Fruit fly (Drosophila melanogaster) whole organism, prepupa: ENCODE measurements around the gene Exo84.

Experiments
- Blimp-1 ChIP-seq: fragments of 200-800 bp; sonication (Bioruptor generic); optimal IDR thresholded peaks from 3 replicates; lab custom pipeline; 2017; ENCODE audit warnings: missing biosample characterization, missing genetic modification characterization, mild to moderate bottlenecking, moderate library complexity, missing genetic modification reagents
- CG10631 ChIP-seq: fragments of 200-800 bp; sonication (Bioruptor generic); optimal IDR thresholded peaks from 2 replicates; lab custom pipeline; 2016; ENCODE audit warnings: missing biosample characterization, missing genetic modification characterization
- CG11762 ChIP-seq: fragments of 200-800 bp; sonication (Bioruptor generic); optimal IDR thresholded peaks from 3 replicates; lab custom pipeline; 2016; ENCODE audit warnings: missing biosample characterization, missing genetic modification characterization; ENCODE audit not compliant: insufficient read depth
- CG11902 ChIP-seq: fragments of 200-800 bp; sonication (Bioruptor generic); optimal IDR thresholded peaks from 3 replicates; lab custom pipeline; 2016; ENCODE audit warnings: missing biosample characterization, missing genetic modification characterization
- CG15336 ChIP-seq: fragments of 200-800 bp; sonication (Bioruptor generic); IDR thresholded peaks from 2 replicates; pipeline ENCODE4 v1.3.6; 2022; ENCODE audit warnings: missing biosample characterization, missing genetic modification characterization
- CG1621 ChIP-seq: fragments of 200-800 bp; sonication (Bioruptor generic); optimal IDR thresholded peaks from 3 replicates; lab custom pipeline; 2018; ENCODE audit warnings: missing biosample characterization, mild to moderate bottlenecking, missing genetic modification characterization
- CG16779 ChIP-seq: fragments of 200-800 bp; sonication (Bioruptor generic); optimal IDR thresholded peaks from 3 replicates; lab custom pipeline; 2017; ENCODE audit warnings: missing biosample characterization, mild to moderate bottlenecking, missing genetic modification characterization
- CG3032 ChIP-seq: fragments of 200-800 bp; optimal IDR thresholded peaks from 2 replicates; lab custom pipeline; 2019; ENCODE audit warnings: missing biosample characterization, mild to moderate bottlenecking, missing genetic modification characterization, moderate library complexity
- CG32006 ChIP-seq: fragments of 200-800 bp; sonication (Bioruptor generic); optimal IDR thresholded peaks from 3 replicates; lab custom pipeline; 2017; ENCODE audit warnings: missing biosample characterization, mild to moderate bottlenecking, missing genetic modification characterization
- CG34406 ChIP-seq: fragments of 200-800 bp; sonication (Bioruptor generic); optimal IDR thresholded peaks from 3 replicates; lab custom pipeline; 2016; ENCODE audit warnings: missing biosample characterization, missing genetic modification characterization
- CG4318 ChIP-seq: fragments of 200-800 bp; sonication (Bioruptor generic); optimal IDR thresholded peaks from 3 replicates; lab custom pipeline; 2017; ENCODE audit warnings: missing biosample characterization, mild to moderate bottlenecking, missing genetic modification characterization
- CG6163 ChIP-seq: fragments of 200-800 bp; sonication (Bioruptor generic); IDR thresholded peaks from 3 replicates; pipeline ENCODE4 v1.3.6; 2022; ENCODE audit warnings: missing biosample characterization, missing genetic modification characterization
- CG6276 ChIP-seq: fragments of 200-800 bp; sonication (Bioruptor generic); optimal IDR thresholded peaks from 2 replicates; lab custom pipeline; 2017; ENCODE audit warnings: missing biosample characterization, mild to moderate bottlenecking, missing genetic modification characterization
- CG6808 ChIP-seq: fragments of 200-800 bp; sonication (Bioruptor generic); optimal IDR thresholded peaks from 3 replicates; lab custom pipeline; 2017; ENCODE audit warnings: missing biosample characterization, missing genetic modification characterization, mild to moderate bottlenecking, moderate library complexity, missing genetic modification reagents
- CG8319 ChIP-seq: fragments of 200-800 bp; sonication (Bioruptor generic); optimal IDR thresholded peaks from 3 replicates; lab custom pipeline; 2016; ENCODE audit warnings: missing biosample characterization, missing genetic modification characterization
- CG8632 ChIP-seq: fragments of 200-800 bp; sonication (Bioruptor generic); optimal IDR thresholded peaks from 3 replicates; lab custom pipeline; 2016; ENCODE audit warnings: missing biosample characterization, missing genetic modification characterization
- Eip75B ChIP-seq: fragments of 200-800 bp; sonication (Bioruptor generic); optimal IDR thresholded peaks from 3 replicates; lab custom pipeline; 2016; ENCODE audit warnings: missing biosample characterization, missing genetic modification characterization
- Eip78C ChIP-seq: fragments of 200-800 bp; sonication (Bioruptor generic); peaks from one replicate; lab custom pipeline; 2016; ENCODE audit warnings: missing biosample characterization, missing genetic modification characterization
- Eip93F ChIP-seq: fragments of 200-800 bp; sonication (Bioruptor generic); optimal IDR thresholded peaks from 2 replicates; lab custom pipeline; 2016; ENCODE audit warnings: missing biosample characterization, mild to moderate bottlenecking, missing genetic modification characterization
- Ets21C ChIP-seq: fragments of 200-800 bp; sonication (Bioruptor generic); optimal IDR thresholded peaks from 3 replicates; lab custom pipeline; 2016; ENCODE audit warnings: missing biosample characterization, missing genetic modification characterization
- Ets96B ChIP-seq: fragments of 200-800 bp; optimal IDR thresholded peaks from 2 replicates; lab custom pipeline; 2019; ENCODE audit warnings: missing biosample characterization, mild to moderate bottlenecking, missing genetic modification characterization, moderate library complexity
- Gug ChIP-seq: fragments of 200-800 bp; sonication (Bioruptor generic); IDR thresholded peaks from 2 replicates; pipeline ENCODE4 v1.3.6; 2022; ENCODE audit warnings: missing biosample characterization, missing genetic modification characterization
- Hr38 ChIP-seq: sonication (Bioruptor generic); optimal IDR thresholded peaks from 2 replicates; lab custom pipeline; 2016; ENCODE audit warnings: missing biosample characterization, missing genetic modification characterization
- Hr4 ChIP-seq: fragments of 200-800 bp; sonication (Bioruptor generic); optimal IDR thresholded peaks from 3 replicates; lab custom pipeline; 2016; ENCODE audit warnings: missing biosample characterization, missing genetic modification characterization
- Met ChIP-seq: fragments of 200-800 bp; sonication (Bioruptor generic); optimal IDR thresholded peaks from 3 replicates; lab custom pipeline; 2016; ENCODE audit warnings: missing biosample characterization, missing genetic modification characterization
- Sox102F ChIP-seq: fragments of 200-800 bp; sonication (Bioruptor generic); optimal IDR thresholded peaks from 2 replicates; lab custom pipeline; 2016; ENCODE audit warnings: missing biosample characterization, mild to moderate bottlenecking, missing genetic modification characterization
- Sox14 ChIP-seq: fragments of 200-800 bp; sonication (Bioruptor generic); optimal IDR thresholded peaks from 3 replicates; lab custom pipeline; 2016; ENCODE audit warnings: missing biosample characterization, missing genetic modification characterization
- Sox15 ChIP-seq: fragments of 200-800 bp; sonication (Bioruptor generic); optimal IDR thresholded peaks from 3 replicates; lab custom pipeline; 2016; ENCODE audit warnings: missing biosample characterization, missing genetic modification characterization
- achi ChIP-seq: fragments of 200-800 bp; sonication (Bioruptor generic); optimal IDR thresholded peaks from 3 replicates; lab custom pipeline; 2016; ENCODE audit warnings: missing biosample characterization, missing genetic modification characterization
- acj6 ChIP-seq: fragments of 200-800 bp; sonication (Bioruptor generic); optimal IDR thresholded peaks from 3 replicates; lab custom pipeline; 2016; ENCODE audit warnings: missing biosample characterization, missing genetic modification characterization
- cyc ChIP-seq: fragments of 200-800 bp; sonication (Bioruptor generic); optimal IDR thresholded peaks from 3 replicates; lab custom pipeline; 2016; ENCODE audit warnings: missing biosample characterization, missing genetic modification characterization
- dac ChIP-seq: fragments of 200-800 bp; sonication (Bioruptor generic); optimal IDR thresholded peaks from 2 replicates; lab custom pipeline; 2017; ENCODE audit warnings: missing biosample characterization, mild to moderate bottlenecking, missing genetic modification characterization
- dsx ChIP-seq: fragments of 200-800 bp; optimal IDR thresholded peaks from 3 replicates; lab custom pipeline; 2019; ENCODE audit warnings: missing biosample characterization, mild to moderate bottlenecking, missing genetic modification characterization, moderate library complexity; ENCODE audit not compliant: poor library complexity, severe bottlenecking
- eg ChIP-seq: fragments of 200-800 bp; sonication (Bioruptor generic); IDR thresholded peaks from 3 replicates; pipeline ENCODE4 v1.3.6; 2022; ENCODE audit warnings: missing biosample characterization, missing genetic modification characterization
- fd59A ChIP-seq: fragments of 200-800 bp; sonication (Bioruptor generic); optimal IDR thresholded peaks from 2 replicates; lab custom pipeline; 2017; ENCODE audit warnings: missing biosample characterization, mild to moderate bottlenecking, missing genetic modification characterization, missing genetic modification reagents
- net ChIP-seq: fragments of 200-800 bp; sonication (Bioruptor generic); optimal IDR thresholded peaks from 3 replicates; lab custom pipeline; 2016; ENCODE audit warnings: missing biosample characterization, missing genetic modification characterization
- salr ChIP-seq, 2 experiments: fragments of 200-800 bp; sonication (Bioruptor generic); optimal IDR thresholded peaks; 3 replicates each; lab custom pipeline; 2016 to 2018; ENCODE audit warnings: missing biosample characterization in 2 of 2, missing genetic modification characterization in 2 of 2, mild to moderate bottlenecking in 1 of 2
- ss ChIP-seq, 2 experiments: fragments of 200-800 bp; sonication (Bioruptor generic); optimal IDR thresholded peaks; 2 replicates in 1 of 2; 3 replicates in 1 of 2; lab custom pipeline; 2017 to 2018; ENCODE audit warnings: mild to moderate bottlenecking in 2 of 2, missing biosample characterization in 2 of 2, missing genetic modification characterization in 2 of 2, moderate library complexity in 1 of 2
- svp ChIP-seq: fragments of 200-800 bp; sonication (Bioruptor generic); peaks from one replicate; lab custom pipeline; 2016; ENCODE audit warnings: missing biosample characterization, missing genetic modification characterization
- topi ChIP-seq: fragments of 200-800 bp; sonication (Bioruptor generic); optimal IDR thresholded peaks from 3 replicates; lab custom pipeline; 2016; ENCODE audit warnings: missing biosample characterization, missing genetic modification characterization
- vri ChIP-seq: fragments of 200-800 bp; sonication (Bioruptor generic); optimal IDR thresholded peaks from 3 replicates; lab custom pipeline; 2016; ENCODE audit warnings: missing biosample characterization, mild to moderate bottlenecking, missing genetic modification characterization

Gene Exo84

DNA sequence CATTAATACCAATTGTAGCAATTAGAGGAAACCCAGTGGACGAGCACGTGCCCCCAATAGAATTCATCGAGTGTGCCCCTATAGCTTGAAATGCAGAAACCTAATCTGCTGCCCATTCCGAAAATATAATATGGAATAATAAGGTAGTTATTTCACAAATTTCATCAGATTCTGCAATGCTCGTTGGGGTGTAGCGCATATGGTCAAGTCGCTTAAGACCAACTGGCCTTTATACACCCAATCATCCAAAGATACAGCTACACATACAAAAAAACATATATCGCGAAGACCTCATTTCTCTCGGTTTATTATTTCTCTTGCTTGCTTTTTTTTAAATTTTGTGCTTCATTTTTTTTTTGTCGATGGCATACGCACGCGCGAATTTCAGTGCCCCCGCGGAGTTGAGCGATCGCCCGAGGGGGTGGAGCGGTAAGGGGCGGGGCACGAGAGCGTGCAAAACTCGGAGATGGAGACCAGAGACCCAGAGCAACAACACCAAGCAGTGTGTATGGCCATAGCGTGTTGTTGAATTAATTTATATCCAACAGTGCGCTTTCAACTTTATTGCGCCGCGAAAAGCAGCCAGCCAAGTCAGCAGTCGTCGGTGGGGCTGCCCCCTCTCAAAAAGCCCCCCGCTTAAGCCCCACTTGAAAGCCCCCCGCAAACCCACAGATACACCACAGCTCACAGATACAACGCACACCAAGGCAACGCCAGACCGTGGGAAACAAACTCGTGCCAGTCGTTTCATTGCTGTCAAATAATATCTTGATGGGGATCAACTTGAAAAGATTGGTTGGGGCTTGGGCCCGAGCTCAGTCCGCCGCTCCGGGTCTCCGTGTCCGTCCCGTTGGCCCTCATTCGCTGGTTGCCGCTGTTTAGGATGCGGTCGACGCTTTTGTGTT is 43.8 kb downstream of the Exo84 start (continued):
- TF ChIP-seq Ets21C (GFP tag; lab: Kevin White, UChicago): no peak
- peak; percentile 64 for TF ChIP-seq CG15336 (GFP tag; lab: Robert Waterston, UW)
- peak; percentile 71 for TF ChIP-seq CG6808
- TF ChIP-seq vri (GFP tag; lab: Kevin White, UChicago): peak; percentile 58
- peak; percentile 83 for TF ChIP-seq Eip78C (GFP tag; lab: Kevin White, UChicago)
- peak; percentile 66 for TF ChIP-seq CG34406 (GFP tag; lab: Kevin White, UChicago)
- TF ChIP-seq salr (GFP tag; optimal IDR thresholded peaks at IDR 0.05; lab: Kevin White, UChicago): peak in 1 of 2 experiments; percentile 68
- peak; percentile 85 to 98 for TF ChIP-seq ss (GFP tag; optimal IDR thresholded peaks at IDR 0.05; lab: Kevin White, UChicago)
- TF ChIP-seq CG32006 (GFP tag; lab: Kevin White, UChicago): peak; percentile 43
- no peak for TF ChIP-seq CG11902 (GFP tag; lab: Kevin White, UChicago)
- TF ChIP-seq Hr4 (GFP tag; lab: Kevin White, UChicago): peak; percentile 14
- TF ChIP-seq Eip75B: peak; percentile 21
- no peak for TF ChIP-seq Hr38 (GFP tag; lab: Kevin White, UChicago)
- TF ChIP-seq Sox14: peak; percentile 19
- peak; percentile 52 for TF ChIP-seq achi
- TF ChIP-seq fd59A (GFP tag; lab: Kevin White, UChicago): peak; percentile 39
- peak; percentile 38 for TF ChIP-seq CG8319 (GFP tag; lab: Kevin White, UChicago)
- peak; percentile 67 for TF ChIP-seq net (GFP tag; lab: Kevin White, UChicago)
- peak; percentile 79 for TF ChIP-seq svp (GFP tag; lab: Kevin White, UChicago)

DNA sequence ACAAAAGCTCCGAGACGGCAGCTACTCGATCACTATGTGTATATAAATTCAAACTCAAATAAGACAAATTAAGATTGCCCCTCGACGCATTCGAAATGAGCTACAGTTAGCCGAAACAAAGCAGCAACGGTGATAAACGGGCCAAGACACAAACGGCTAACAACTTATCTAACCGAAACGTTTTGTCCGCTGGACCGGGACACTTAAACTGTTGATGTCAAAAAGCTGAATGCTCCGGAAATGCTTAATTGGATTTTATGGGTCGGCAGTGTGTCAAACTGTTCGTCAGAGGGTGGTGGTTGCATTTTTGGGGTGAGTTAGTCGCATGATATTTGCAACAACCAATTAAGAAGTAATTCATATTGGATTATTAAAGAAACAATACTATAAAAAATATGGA is 44.8 kb downstream of the Exo84 start:
- TF ChIP-seq Met: no peak
- no peak for TF ChIP-seq Sox15 (GFP tag; lab: Kevin White, UChicago)
- TF ChIP-seq CG8632: no peak

DNA sequence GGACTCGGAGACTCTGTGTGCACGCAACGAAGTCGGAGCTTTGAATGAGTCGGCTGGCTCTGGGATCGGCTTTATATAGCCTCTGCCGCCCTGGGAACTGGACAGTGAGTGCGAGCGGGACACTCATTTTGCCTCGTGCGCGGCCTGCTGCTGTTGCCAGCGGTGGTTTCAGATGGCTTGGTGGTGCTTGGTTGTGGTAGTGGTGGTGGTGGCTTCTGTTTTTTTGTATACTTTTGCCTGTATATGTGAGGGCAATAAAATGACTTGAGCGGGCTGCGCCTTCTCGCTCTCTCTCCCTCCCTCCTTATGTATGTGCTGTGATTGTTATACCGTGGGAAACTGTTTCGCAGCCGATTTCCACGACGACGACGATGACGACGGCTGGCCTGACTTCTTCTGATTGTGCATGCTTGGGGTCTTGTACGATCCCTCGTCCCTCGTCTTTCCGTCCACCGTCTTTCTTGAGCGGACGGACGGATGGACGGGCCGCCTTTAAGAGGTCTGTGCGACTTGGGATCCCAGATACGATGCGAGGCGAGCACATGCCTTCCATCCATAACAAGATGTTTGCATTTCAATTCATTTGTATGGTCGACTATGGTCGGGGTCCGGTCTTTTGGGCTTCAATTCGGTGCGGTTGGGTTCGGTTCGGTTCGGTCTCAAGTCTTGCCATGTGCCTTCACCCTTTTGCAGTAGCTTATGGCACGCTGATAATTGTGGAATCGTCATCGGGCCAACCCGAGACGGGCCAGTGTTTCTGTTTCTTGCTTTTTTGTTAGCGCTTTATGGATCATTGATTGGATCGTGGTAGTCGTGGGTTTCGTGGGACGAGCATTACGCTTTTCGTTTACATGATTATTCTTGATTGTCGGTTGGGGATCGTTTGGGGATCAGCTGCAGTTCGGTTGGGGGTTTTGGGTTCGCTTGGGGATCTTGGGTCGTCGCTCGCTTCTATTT is 45.8 kb downstream of the Exo84 start:
- TF ChIP-seq Gug (GFP tag; lab: Robert Waterston, UW): 0 out of 2 replicates have a peak, but pooled peaks have one; percentile 29
- no peak for TF ChIP-seq CG10631 (GFP tag; lab: Kevin White, UChicago)
- TF ChIP-seq CG15336 (GFP tag; lab: Robert Waterston, UW): peak; percentile 58
- TF ChIP-seq Sox14: peak; percentile 12
- TF ChIP-seq topi (GFP tag; lab: Kevin White, UChicago): no peak
- no peak for TF ChIP-seq CG11902 (GFP tag; lab: Kevin White, UChicago)
- TF ChIP-seq Hr38 (GFP tag; lab: Kevin White, UChicago): no peak
- no peak for TF ChIP-seq acj6
- peak; percentile 33 for TF ChIP-seq Sox102F (GFP tag; lab: Kevin White, UChicago)
- TF ChIP-seq CG3032 (tag; lab: Kevin White, UChicago): peak; percentile 44
- peak; percentile 80 to 92 for TF ChIP-seq ss (GFP tag; optimal IDR thresholded peaks at IDR 0.05; lab: Kevin White, UChicago)
- TF ChIP-seq dac (GFP tag; lab: Kevin White, UChicago): no peak
- peak; percentile 15 for TF ChIP-seq Blimp-1
- TF ChIP-seq CG4318 (GFP tag; lab: Kevin White, UChicago): no peak
- TF ChIP-seq salr (GFP tag; optimal IDR thresholded peaks at IDR 0.05; lab: Kevin White, UChicago): no peak
- TF ChIP-seq CG34406 (GFP tag; lab: Kevin White, UChicago): peak; percentile 12
- TF ChIP-seq achi: no peak
- TF ChIP-seq CG32006 (GFP tag; lab: Kevin White, UChicago): no peak
- peak; percentile 79 for TF ChIP-seq dsx (GFP tag; lab: Kevin White, UChicago)
- no peak for TF ChIP-seq CG11762 (GFP tag; lab: Kevin White, UChicago)
- peak; percentile 61 for TF ChIP-seq CG6276 (GFP tag; lab: Kevin White, UChicago)
- no peak for TF ChIP-seq Sox15 (GFP tag; lab: Kevin White, UChicago)
- TF ChIP-seq CG8319 (GFP tag; lab: Kevin White, UChicago): no peak
- TF ChIP-seq cyc (GFP tag; lab: Kevin White, UChicago): no peak
- peak; percentile 15 for TF ChIP-seq Eip93F (GFP tag; lab: Kevin White, UChicago)
- peak; percentile 66 for TF ChIP-seq CG6808
- TF ChIP-seq fd59A (GFP tag; lab: Kevin White, UChicago): peak; percentile 3
- peak; percentile 57 for TF ChIP-seq Ets96B (tag; lab: Kevin White, UChicago)
- TF ChIP-seq CG1621: peak; percentile 54
- peak; percentile 62 for TF ChIP-seq CG16779
- peak; percentile 33; the same call in 1 of the 3 replicates for TF ChIP-seq CG6163 (GFP tag; lab: Robert Waterston, UW)
- TF ChIP-seq net (GFP tag; lab: Kevin White, UChicago): peak; percentile 73
- peak; percentile 71 for TF ChIP-seq eg (GFP tag; lab: Robert Waterston, UW)
